Fruit fly (Drosophila melanogaster): ENCODE data around the gene Dlc90F.

The Dlc90F gene

dm6 chr3R:18275113-18275782 is 23.8 kb upstream of the Dlc90F start (continued):
- TF ChIP-seq OdsH (GFP tag; optimal IDR thresholded peaks at IDR 0.05) = no peak
- TF ChIP-seq Eip93F (GFP tag; optimal IDR thresholded peaks at IDR 0.05) = no peak
- no peak for TF ChIP-seq Met (GFP tag; optimal IDR thresholded peaks at IDR 0.05)
- no peak for TF ChIP-seq CG1621 (tag; optimal IDR thresholded peaks at IDR 0.05)
- TF ChIP-seq pdm3 (GFP tag; optimal IDR thresholded peaks at IDR 0.05) = no peak
- TF ChIP-seq acj6 (GFP tag; optimal IDR thresholded peaks at IDR 0.05) = peak; percentile 18
- TF ChIP-seq Hr4 (GFP tag; optimal IDR thresholded peaks at IDR 0.05) = no peak
- TF ChIP-seq CG11762 (GFP tag; optimal IDR thresholded peaks at IDR 0.05; ENCODE audit: insufficient read depth) = no peak
- peak; percentile 33 for TF ChIP-seq Sox14 (GFP tag; optimal IDR thresholded peaks at IDR 0.05)
- TF ChIP-seq cyc (GFP tag; optimal IDR thresholded peaks at IDR 0.05) = no peak
- TF ChIP-seq lz (GFP tag; optimal IDR thresholded peaks at IDR 0.05) = peak; percentile 2
- no peak for TF ChIP-seq fd85E (GFP tag; optimal IDR thresholded peaks at IDR 0.05)
- no peak for TF ChIP-seq Hr39 (GFP tag; optimal IDR thresholded peaks at IDR 0.05)
- TF ChIP-seq eg (GFP tag; IDR thresholded peaks at IDR 0.05) = peak; percentile 69; the same call in 2 of the 3 replicates
- TF ChIP-seq fkh (GFP tag; optimal IDR thresholded peaks at IDR 0.05) = no peak
- no peak for TF ChIP-seq salr (GFP tag; optimal IDR thresholded peaks at IDR 0.05)
- no peak for TF ChIP-seq Lpt (GFP tag; optimal IDR thresholded peaks at IDR 0.05)
- TF ChIP-seq CG15336 (GFP tag; IDR thresholded peaks at IDR 0.05) = peak; percentile 75
- TF ChIP-seq topi (GFP tag; optimal IDR thresholded peaks at IDR 0.05) = no peak
- no peak for TF ChIP-seq CG3919 (GFP tag; optimal IDR thresholded peaks at IDR 0.05)
- no peak for TF ChIP-seq CG11294 (GFP tag; IDR thresholded peaks at IDR 0.05)
- no peak for TF ChIP-seq svp (GFP tag)
- no peak for TF ChIP-seq fd59A (GFP tag; optimal IDR thresholded peaks at IDR 0.05)
- no peak for TF ChIP-seq Eip75B (GFP tag; optimal IDR thresholded peaks at IDR 0.05)
- peak; percentile 48 for TF ChIP-seq CG6163 (GFP tag; IDR thresholded peaks at IDR 0.05)
- TF ChIP-seq dac (GFP tag; optimal IDR thresholded peaks at IDR 0.05) = no peak
- TF ChIP-seq CG4318 (GFP tag; optimal IDR thresholded peaks at IDR 0.05) = no peak
- TF ChIP-seq Sox102F (GFP tag; optimal IDR thresholded peaks at IDR 0.05) = no peak
- TF ChIP-seq CG34406 (GFP tag; optimal IDR thresholded peaks at IDR 0.05) = peak; percentile 63
- peak; percentile 70; the same call in 2 of the 3 replicates for TF ChIP-seq CG8119 (GFP tag; IDR thresholded peaks at IDR 0.05)
- peak; percentile 8 for TF ChIP-seq vri (GFP tag; optimal IDR thresholded peaks at IDR 0.05)
- peak; percentile 11 for TF ChIP-seq CG8632 (GFP tag; optimal IDR thresholded peaks at IDR 0.05)
- no peak for TF ChIP-seq spab (GFP tag; optimal IDR thresholded peaks at IDR 0.05)
- TF ChIP-seq Hr38 (GFP tag; optimal IDR thresholded peaks at IDR 0.05) = no peak
- TF ChIP-seq CG11902 (GFP tag; optimal IDR thresholded peaks at IDR 0.05) = no peak

dm6 chr3R:18276688-18277087 is 22.3 kb upstream of the Dlc90F start:
- TF ChIP-seq vri (GFP tag; optimal IDR thresholded peaks at IDR 0.05) (peak; percentile 26), svp (GFP tag) (peak; percentile 19), ss (GFP tag; optimal IDR thresholded peaks at IDR 0.05) (no peak)

- no peak for TF ChIP-seq fd59A (GFP tag; optimal IDR thresholded peaks at IDR 0.05)
- no peak for TF ChIP-seq Blimp-1 (GFP tag; optimal IDR thresholded peaks at IDR 0.05)
- no peak for TF ChIP-seq CG32006 (GFP tag; optimal IDR thresholded peaks at IDR 0.05)
- TF ChIP-seq pdm3 (GFP tag; optimal IDR thresholded peaks at IDR 0.05) = no peak
- peak; percentile 67 for TF ChIP-seq vri (GFP tag; optimal IDR thresholded peaks at IDR 0.05)
Observed at dm6 chr3R:18277406-18277805, 21.6 kb upstream of the Dlc90F start.
